Worm (Caenorhabditis elegans): ENCODE data around the gene sdz-19.

The sdz-19 gene

ce11 chrX:12458021-12458420 is 45.1 kb downstream of the sdz-19 start (continued):
- TF ChIP-seq ztf-16 (tag; optimal IDR thresholded peaks at IDR 0.05) (peak; percentile 47), ceh-9 (tag; optimal IDR thresholded peaks at IDR 0.05) (peak; percentile 42), fax-1 (tag; optimal IDR thresholded peaks at IDR 0.05) (peak; percentile 30), nhr-11 (tag; optimal IDR thresholded peaks at IDR 0.05) (no peak), dmd-4 (tag; optimal IDR thresholded peaks at IDR 0.05; ENCODE audit: borderline replicate concordance) (no peak), ttx-3 (tag; optimal IDR thresholded peaks at IDR 0.05) (peak; percentile 41), ceh-45 (GFP tag; IDR thresholded peaks at IDR 0.05) (peak; percentile 72), ceh-14 (tag; optimal IDR thresholded peaks at IDR 0.05) (peak; percentile 45), dve-1 (tag; optimal IDR thresholded peaks at IDR 0.05) (peak; percentile 67), pha-2 (tag; optimal IDR thresholded peaks at IDR 0.05) (peak; percentile 67), ceh-2 (tag; optimal IDR thresholded peaks at IDR 0.05) (no peak), hlh-15 (tag; optimal IDR thresholded peaks at IDR 0.05) (peak; percentile 10), ceh-18 (tag; optimal IDR thresholded peaks at IDR 0.05) (no peak), che-1 (tag; optimal IDR thresholded peaks at IDR 0.05) (peak; percentile 70), sdc-2 (tag; optimal IDR thresholded peaks at IDR 0.05) (peak; percentile 52), eyg-1 (tag; optimal IDR thresholded peaks at IDR 0.05) (no peak), fkh-10 (GFP tag; optimal IDR thresholded peaks at IDR 0.05) (no peak), lin-11 (tag; optimal IDR thresholded peaks at IDR 0.05) (no peak), gmeb-2 (tag; optimal IDR thresholded peaks at IDR 0.05) (peak; percentile 66), T23F11.4 (GFP tag; optimal IDR thresholded peaks at IDR 0.05) (peak; percentile 40), K02D7.2 (tag; optimal IDR thresholded peaks at IDR 0.05) (peak; percentile 53), npax-4 (tag; optimal IDR thresholded peaks at IDR 0.05) (no peak), ama-1 (optimal IDR thresholded peaks at IDR 0.05) (no peak), pat-9 (tag; optimal IDR thresholded peaks at IDR 0.05) (peak; percentile 69), ets-4 (tag; optimal IDR thresholded peaks at IDR 0.05) (peak; percentile 13), unc-86 (tag; optimal IDR thresholded peaks at IDR 0.05) (peak; percentile 50)

ce11 chrX:12454290-12454795 is 48.8 kb downstream of the sdz-19 start, which contains the start of the genes T18D3.9 and T18D3.1:
T18D3.9 (minus strand) TSS chrX:12454457.
T18D3.1 (plus strand) TSS chrX:12454745.
- TF ChIP-seq fax-1 (tag; optimal IDR thresholded peaks at IDR 0.05): no peak
- TF ChIP-seq lin-11 (tag; optimal IDR thresholded peaks at IDR 0.05): no peak
- TF ChIP-seq C38D4.7 (GFP tag; optimal IDR thresholded peaks at IDR 0.05): no peak
- TF ChIP-seq mec-3 (tag; optimal IDR thresholded peaks at IDR 0.05; ENCODE audit: borderline replicate concordance): no peak
- TF ChIP-seq F13H6.1 (tag; optimal IDR thresholded peaks at IDR 0.05): no peak
- TF ChIP-seq rnt-1 (tag; optimal IDR thresholded peaks at IDR 0.05): no peak
- no peak for TF ChIP-seq npax-4 (tag; optimal IDR thresholded peaks at IDR 0.05)
- TF ChIP-seq ceh-31 (tag; optimal IDR thresholded peaks at IDR 0.05): peak; percentile 42
- no peak for TF ChIP-seq hlh-15 (tag; optimal IDR thresholded peaks at IDR 0.05)
- no peak for TF ChIP-seq odd-2 (tag; optimal IDR thresholded peaks at IDR 0.05)
- no peak for TF ChIP-seq hlh-30 (tag; optimal IDR thresholded peaks at IDR 0.05; ENCODE audit: insufficient read depth)
- TF ChIP-seq tbx-2 (tag; optimal IDR thresholded peaks at IDR 0.05): peak; percentile 30
- TF ChIP-seq sdc-2 (tag; optimal IDR thresholded peaks at IDR 0.05): no peak
- no peak for TF ChIP-seq unc-55 (GFP tag; optimal IDR thresholded peaks at IDR 0.05)
- no peak for TF ChIP-seq ttx-3 (tag; optimal IDR thresholded peaks at IDR 0.05)
- no peak for TF ChIP-seq pat-9 (tag; optimal IDR thresholded peaks at IDR 0.05)
- TF ChIP-seq syd-9 (tag; optimal IDR thresholded peaks at IDR 0.05): no peak
- TF ChIP-seq pax-1 (tag; optimal IDR thresholded peaks at IDR 0.05): no peak
- TF ChIP-seq K09A11.1 (tag; optimal IDR thresholded peaks at IDR 0.05; ENCODE audit: insufficient read depth): no peak
- no peak for TF ChIP-seq ets-4 (tag; optimal IDR thresholded peaks at IDR 0.05)
- TF ChIP-seq pha-2 (tag; optimal IDR thresholded peaks at IDR 0.05): no peak
- no peak for TF ChIP-seq unc-42 (tag; optimal IDR thresholded peaks at IDR 0.05)
- TF ChIP-seq ceh-48 (tag; optimal IDR thresholded peaks at IDR 0.05): peak; percentile 36
- no peak for TF ChIP-seq ceh-14 (tag; optimal IDR thresholded peaks at IDR 0.05)
- no peak for TF ChIP-seq zip-5 (tag; optimal IDR thresholded peaks at IDR 0.05)
- no peak for TF ChIP-seq eyg-1 (tag; optimal IDR thresholded peaks at IDR 0.05)
- TF ChIP-seq nfya-1 (tag; optimal IDR thresholded peaks at IDR 0.05): peak; percentile 16
- no peak for TF ChIP-seq T23F11.4 (GFP tag; optimal IDR thresholded peaks at IDR 0.05)
- no peak for TF ChIP-seq tbx-7 (tag; optimal IDR thresholded peaks at IDR 0.05)
- TF ChIP-seq dmd-4 (tag; optimal IDR thresholded peaks at IDR 0.05; ENCODE audit: borderline replicate concordance): no peak
- TF ChIP-seq ceh-30 (tag; optimal IDR thresholded peaks at IDR 0.05): no peak
- no peak for TF ChIP-seq ceh-19 (GFP tag; optimal IDR thresholded peaks at IDR 0.05)
- no peak for TF ChIP-seq Y22D7AL.16 (tag; optimal IDR thresholded peaks at IDR 0.05)
- no peak for TF ChIP-seq dve-1 (tag; optimal IDR thresholded peaks at IDR 0.05)
- TF ChIP-seq ref-2 (tag; optimal IDR thresholded peaks at IDR 0.05): peak; percentile 33
